Worm (Caenorhabditis elegans) whole organism, L3 larva: Measurements from ENCODE around the gene T20G5.13.

Experiments used
- ZK546.5 ChIP-seq: sonication (generic microtip); optimal IDR thresholded peaks from 2 replicates; lab custom pipeline; 2017; ENCODE audit warnings: missing biosample characterization, missing genetic modification characterization
- egl-5 ChIP-seq: fragments of 150-350 bp; optimal IDR thresholded peaks from 2 replicates; lab custom pipeline; 2017; ENCODE audit warnings: missing biosample characterization, missing genetic modification reagents, missing genetic modification characterization, inconsistent platforms
- jun-1 ChIP-seq: fragments of 150-350 bp; optimal IDR thresholded peaks from 2 replicates; lab custom pipeline; 2014; ENCODE audit warnings: missing biosample characterization, missing genetic modification reagents, missing genetic modification characterization
- lin-39 ChIP-seq: fragments of 150-350 bp; optimal IDR thresholded peaks from 2 replicates; lab custom pipeline; 2018; ENCODE audit warnings: missing biosample characterization, missing genetic modification reagents, missing genetic modification characterization
- nhr-11 ChIP-seq: fragments of 150-350 bp; optimal IDR thresholded peaks from 2 replicates; lab custom pipeline; 2014; ENCODE audit warnings: missing biosample characterization, missing genetic modification characterization
- pqm-1 ChIP-seq: fragments of 150-350 bp; optimal IDR thresholded peaks from 2 replicates; lab custom pipeline; 2017; ENCODE audit warnings: missing biosample characterization, missing genetic modification characterization, inconsistent platforms
- unc-62 ChIP-seq: fragments of 150-350 bp; sonication (generic microtip); optimal IDR thresholded peaks from 4 replicates; lab custom pipeline; 2014; ENCODE audit warnings: missing biosample characterization, missing genetic modification reagents, missing genetic modification characterization
- ztf-11 ChIP-seq: fragments of 150-350 bp; optimal IDR thresholded peaks from 2 replicates; lab custom pipeline; 2014; ENCODE audit warnings: missing biosample characterization, missing genetic modification characterization
- ztf-4 ChIP-seq: fragments of 150-350 bp; optimal IDR thresholded peaks from 2 replicates; lab custom pipeline; 2014; ENCODE audit warnings: missing biosample characterization, missing genetic modification characterization

ce11 chrIII:10153003-10153402 lies 48.1 kb downstream of the T20G5.13 start:
- TF ChIP-seq unc-62 (GFP tag; lab: Kevin White, UChicago) (no peak), jun-1 (tag; lab: Kevin White, UChicago) (no peak), ztf-11 (tag; lab: Kevin White, UChicago) (no peak), egl-5 (tag; lab: Kevin White, UChicago) (no peak), ZK546.5 (tag; lab: Kevin White, UChicago) (no peak), nhr-11 (tag; lab: Kevin White, UChicago) (no peak), ztf-4 (tag; lab: Kevin White, UChicago) (no peak), lin-39 (tag; lab: Kevin White, UChicago) (peak; percentile 69), pqm-1 (no peak)
